Worm (Caenorhabditis elegans): Measurements from ENCODE around the gene C50E3.6.

The C50E3.6 gene

DNA sequence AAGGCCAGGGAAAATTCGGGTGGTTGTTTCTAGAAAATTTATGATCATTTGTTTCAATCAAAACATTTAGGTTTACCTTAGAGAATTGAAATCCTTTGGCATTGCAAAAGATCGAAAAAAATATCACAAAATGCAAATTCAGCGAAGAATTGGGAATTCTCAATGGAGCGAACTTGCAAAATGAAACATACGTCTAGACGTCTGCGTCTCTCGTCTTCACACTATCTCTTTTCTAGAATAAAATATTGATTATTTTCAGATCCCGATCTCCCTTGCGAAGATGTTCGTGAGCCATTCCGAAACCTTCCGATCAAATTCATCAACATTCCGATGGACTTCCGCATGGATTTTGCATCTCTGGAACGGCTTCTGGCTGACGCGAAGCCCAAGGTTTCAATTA lies 10.0 kb downstream of the C50E3.6 start, which contains the start of gene ets-6:
TSS of gene ets-6 (minus strand) at position 169 of the 400 bp plus-strand sequence.
- no peak for TF ChIP-seq nhr-11 (tag; optimal IDR thresholded peaks at IDR 0.05)
- no peak for TF ChIP-seq sea-2 (GFP tag; optimal IDR thresholded peaks at IDR 0.05)
- no peak for TF ChIP-seq unc-62 (GFP tag; optimal IDR thresholded peaks at IDR 0.05)
- TF ChIP-seq pqm-1 (tag; optimal IDR thresholded peaks at IDR 0.05) = peak; percentile 23
- no peak for TF ChIP-seq tbx-2 (tag; optimal IDR thresholded peaks at IDR 0.05)
- no peak for TF ChIP-seq nhr-67 (tag; optimal IDR thresholded peaks at IDR 0.05)
- TF ChIP-seq jun-1 (tag; optimal IDR thresholded peaks at IDR 0.05) = no peak
- TF ChIP-seq nhr-237 (tag; optimal IDR thresholded peaks at IDR 0.05) = no peak
- no peak for TF ChIP-seq ama-1 (optimal IDR thresholded peaks at IDR 0.05)
- no peak for TF ChIP-seq mdl-1 (tag; optimal IDR thresholded peaks at IDR 0.05)
- TF ChIP-seq ztf-4 (tag; optimal IDR thresholded peaks at IDR 0.05) = no peak
- no peak for TF ChIP-seq lsy-12 (tag; optimal IDR thresholded peaks at IDR 0.05)
- TF ChIP-seq snpc-4 (tag; optimal IDR thresholded peaks at IDR 0.05) = peak; percentile 45
- TF ChIP-seq elt-2 (tag; optimal IDR thresholded peaks at IDR 0.05) = no peak
- peak; percentile 31 for TF ChIP-seq R02D3.7 (tag; optimal IDR thresholded peaks at IDR 0.05)
- no peak for TF ChIP-seq zag-1 (tag; optimal IDR thresholded peaks at IDR 0.05)
- TF ChIP-seq ceh-9 (tag; optimal IDR thresholded peaks at IDR 0.05) = no peak
- TF ChIP-seq aly-2 (tag; optimal IDR thresholded peaks at IDR 0.05) = no peak
- peak; percentile 18 for TF ChIP-seq egl-5 (tag; optimal IDR thresholded peaks at IDR 0.05)
- TF ChIP-seq nhr-12 (tag; optimal IDR thresholded peaks at IDR 0.05) = no peak
- no peak for TF ChIP-seq mml-1 (tag; optimal IDR thresholded peaks at IDR 0.05)
- TF ChIP-seq ceh-82 (tag; optimal IDR thresholded peaks at IDR 0.05) = no peak
- peak; percentile 32 for TF ChIP-seq nhr-25 (tag; optimal IDR thresholded peaks at IDR 0.05)
- no peak for TF ChIP-seq fos-1 (tag; optimal IDR thresholded peaks at IDR 0.05)
- no peak for TF ChIP-seq unc-39 (tag; optimal IDR thresholded peaks at IDR 0.05)
- no peak for TF ChIP-seq egl-27 (tag; optimal IDR thresholded peaks at IDR 0.05)
- TF ChIP-seq nhr-43 (tag; optimal IDR thresholded peaks at IDR 0.05; ENCODE audit: poor library complexity, severe bottlenecking) = no peak
- TF ChIP-seq elt-1 (tag; optimal IDR thresholded peaks at IDR 0.05) = no peak
- TF ChIP-seq hmg-11 (tag; optimal IDR thresholded peaks at IDR 0.05) = peak; percentile 46
- TF ChIP-seq daf-12 (tag; optimal IDR thresholded peaks at IDR 0.05) = no peak
- TF ChIP-seq ZK546.5 (tag; optimal IDR thresholded peaks at IDR 0.05) = no peak
- TF ChIP-seq nfya-1 (tag; optimal IDR thresholded peaks at IDR 0.05; ENCODE audit: insufficient read depth) = peak; percentile 61
- TF ChIP-seq ztf-11 (tag; optimal IDR thresholded peaks at IDR 0.05) = no peak
- no peak for TF ChIP-seq fkh-2 (tag; optimal IDR thresholded peaks at IDR 0.05)
- no peak for TF ChIP-seq lin-39 (tag; optimal IDR thresholded peaks at IDR 0.05)
- TF ChIP-seq nhr-77 (tag; optimal IDR thresholded peaks at IDR 0.05) = no peak
- no peak for TF ChIP-seq nhr-28 (tag; optimal IDR thresholded peaks at IDR 0.05)
- no peak for TF ChIP-seq nhr-76 (tag; optimal IDR thresholded peaks at IDR 0.05)
- peak; percentile 69 for TF ChIP-seq pha-4 (tag; optimal IDR thresholded peaks at IDR 0.05)
- TF ChIP-seq eor-1 (tag; optimal IDR thresholded peaks at IDR 0.05) = no peak
- TF ChIP-seq lin-15B (tag; optimal IDR thresholded peaks at IDR 0.05) = peak; percentile 73
- peak; percentile 85 for TF ChIP-seq ceh-28 (tag; optimal IDR thresholded peaks at IDR 0.05)
- TF ChIP-seq elt-3 (tag; optimal IDR thresholded peaks at IDR 0.05) = no peak
- TF ChIP-seq skn-1 (tag; optimal IDR thresholded peaks at IDR 0.05) = no peak
- TF ChIP-seq ceh-16 (tag; optimal IDR thresholded peaks at IDR 0.05) = no peak
- TF ChIP-seq nhr-23 (tag; optimal IDR thresholded peaks at IDR 0.05) = peak; percentile 61
- TF ChIP-seq fkh-10 (GFP tag; optimal IDR thresholded peaks at IDR 0.05) = no peak

DNA sequence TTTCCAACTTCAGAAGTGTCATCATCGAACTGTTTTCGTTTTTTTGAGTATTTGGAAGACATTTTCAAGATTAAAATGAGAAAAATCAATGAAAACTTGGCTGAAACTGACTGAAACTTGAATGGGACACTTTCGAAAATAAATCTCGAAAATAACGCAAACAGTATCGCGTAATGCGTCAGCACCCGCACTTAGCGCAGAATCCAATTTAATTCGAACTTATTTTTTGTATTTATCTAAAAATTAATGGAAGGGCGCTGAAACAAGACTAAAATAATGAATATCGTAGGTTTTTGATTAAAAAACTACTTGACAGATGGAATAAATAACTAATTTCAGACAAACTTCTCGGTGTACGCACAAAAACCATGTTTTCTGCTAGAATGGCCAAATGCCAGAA lies 14.8 kb downstream of the C50E3.6 start, which contains the start of the genes snu-66 and ints-9:
TSS of gene snu-66 (minus strand) at position 108 of the 400 bp plus-strand sequence.
TSS of gene ints-9 (plus strand) at position 240 of the 400 bp plus-strand sequence.
- TF ChIP-seq nhr-67 (tag; optimal IDR thresholded peaks at IDR 0.05) = no peak
- peak; percentile 11 for TF ChIP-seq R02D3.7 (tag; optimal IDR thresholded peaks at IDR 0.05)
- no peak for TF ChIP-seq eor-1 (tag; optimal IDR thresholded peaks at IDR 0.05)
- peak; percentile 7 for TF ChIP-seq elt-2 (tag; optimal IDR thresholded peaks at IDR 0.05)
- TF ChIP-seq nhr-43 (tag; optimal IDR thresholded peaks at IDR 0.05; ENCODE audit: poor library complexity, severe bottlenecking) = no peak
- TF ChIP-seq elt-3 (tag; optimal IDR thresholded peaks at IDR 0.05) = no peak
- TF ChIP-seq ceh-28 (tag; optimal IDR thresholded peaks at IDR 0.05) = no peak
- TF ChIP-seq pha-4 (tag; optimal IDR thresholded peaks at IDR 0.05) = peak; percentile 67
- peak; percentile 77 for TF ChIP-seq lin-15B (tag; optimal IDR thresholded peaks at IDR 0.05)
- no peak for TF ChIP-seq aly-2 (tag; optimal IDR thresholded peaks at IDR 0.05)
- peak; percentile 18 for TF ChIP-seq hmg-11 (tag; optimal IDR thresholded peaks at IDR 0.05)
- peak; percentile 14 for TF ChIP-seq jun-1 (tag; optimal IDR thresholded peaks at IDR 0.05)
- no peak for TF ChIP-seq ZK546.5 (tag; optimal IDR thresholded peaks at IDR 0.05)
- TF ChIP-seq tbx-2 (tag; optimal IDR thresholded peaks at IDR 0.05) = peak; percentile 7
- TF ChIP-seq nhr-23 (tag; optimal IDR thresholded peaks at IDR 0.05) = peak; percentile 76
- peak; percentile 83 for TF ChIP-seq snpc-4 (tag; optimal IDR thresholded peaks at IDR 0.05)
- peak; percentile 38 for TF ChIP-seq nhr-25 (tag; optimal IDR thresholded peaks at IDR 0.05)

All from whole organism, L3 larva.